Worm (Caenorhabditis elegans): ENCODE results near the gene clec-122.

The clec-122 gene

ce11 chrII:3065086-3065485 is 40.8 kb upstream of the clec-122 start:
- TF ChIP-seq pha-4 (GFP tag; IDR thresholded peaks at IDR 0.05) (no peak), pha-4 (tag; optimal IDR thresholded peaks at IDR 0.05) (no peak), ceh-28 (tag; optimal IDR thresholded peaks at IDR 0.05) (peak; percentile 12)

- TF ChIP-seq daf-12 (tag; optimal IDR thresholded peaks at IDR 0.05) (no peak), ceh-28 (tag; optimal IDR thresholded peaks at IDR 0.05) (peak; percentile 81)
Observed at ce11 chrII:3066401-3066800, 39.5 kb upstream of the clec-122 start.

- no peak for TF ChIP-seq set-16 (GFP tag; IDR thresholded peaks at IDR 0.05)
- no peak for TF ChIP-seq nhr-28 (tag; optimal IDR thresholded peaks at IDR 0.05)
- peak; percentile 96 for TF ChIP-seq ceh-28 (tag; optimal IDR thresholded peaks at IDR 0.05)
Observed at ce11 chrII:3067447-3067846, 38.4 kb upstream of the clec-122 start.

ce11 chrII:3067896-3068295 is 38.0 kb upstream of the clec-122 start:
- TF ChIP-seq aha-1 (tag) (peak; percentile 86), jun-1 (tag; optimal IDR thresholded peaks at IDR 0.05) (no peak)

- TF ChIP-seq ceh-28 (tag; optimal IDR thresholded peaks at IDR 0.05) (peak; percentile 55), aha-1 (tag) (peak; percentile 61), F49E8.2 (tag; optimal IDR thresholded peaks at IDR 0.05; ENCODE audit: borderline replicate concordance) (no peak)
Observed at ce11 chrII:3068646-3069045, 37.2 kb upstream of the clec-122 start.

ce11 chrII:3070182-3070581 is 35.7 kb upstream of the clec-122 start:
- TF ChIP-seq Y75B8A.6 (GFP tag; IDR thresholded peaks at IDR 0.05) (no peak), ceh-28 (tag; optimal IDR thresholded peaks at IDR 0.05) (peak; percentile 95)

- peak; percentile 35 for TF ChIP-seq mes-2 (tag; optimal IDR thresholded peaks at IDR 0.05; ENCODE audit: poor library complexity, severe bottlenecking)
- no peak for TF ChIP-seq ZK337.2 (GFP tag; IDR thresholded peaks at IDR 0.05)
Observed at ce11 chrII:3071012-3071749, 34.7 kb upstream of the clec-122 start, which contains the start of gene Y25C1A.7. Gene Y25C1A.7, minus strand, starts transcription at chrII:3071062.

ce11 chrII:3076915-3077314 is 28.9 kb upstream of the clec-122 start, which contains the start of gene Y25C1A.8:
Gene Y25C1A.8, minus strand, starts transcription at chrII:3076959.
- TF ChIP-seq egl-43 (GFP tag; IDR thresholded peaks at IDR 0.05) (peak; percentile 82), lin-38 (GFP tag; IDR thresholded peaks at IDR 0.05) (peak; percentile 89), aha-1 (tag) (peak; percentile 99), F10B5.3 (tag; optimal IDR thresholded peaks at IDR 0.05) (peak; percentile 87), pha-4 (GFP tag; IDR thresholded peaks at IDR 0.05) (peak; percentile 91), pha-4 (tag; optimal IDR thresholded peaks at IDR 0.05) (no peak), snpc-4 (tag; optimal IDR thresholded peaks at IDR 0.05) (peak; percentile 48), lin-13 (GFP tag; optimal IDR thresholded peaks at IDR 0.05) (peak; percentile 87), lim-7 (GFP tag; IDR thresholded peaks at IDR 0.05) (0 out of 2 replicates have a peak, but pooled peaks have one; percentile 46), nhr-111 (GFP tag; optimal IDR thresholded peaks at IDR 0.05) (no peak), mxl-2 (GFP tag; conservative IDR thresholded peaks at IDR 0.05) (0 out of 2 replicates have a peak, but pooled peaks have one; percentile 49), daf-12 (tag; optimal IDR thresholded peaks at IDR 0.05) (no peak), mdt-29 (GFP tag; IDR thresholded peaks at IDR 0.05) (peak; percentile 45; the same call in 1 of the 2 replicates), nhr-6 (tag; optimal IDR thresholded peaks at IDR 0.05) (peak; percentile 82), zip-2 (tag; optimal IDR thresholded peaks at IDR 0.05) (peak; percentile 68), duxl-1 (tag; optimal IDR thresholded peaks at IDR 0.05; ENCODE audit: poor library complexity) (peak; percentile 95), dmd-8 (GFP tag; IDR thresholded peaks at IDR 0.05) (no peak), hmg-1.1 (GFP tag; IDR thresholded peaks at IDR 0.05) (peak; percentile 95), tag-97 (GFP tag; IDR thresholded peaks at IDR 0.05) (no peak), mdl-1 (tag; optimal IDR thresholded peaks at IDR 0.05) (peak in 1 of 2 experiments; percentile 69), nhr-10 (tag; optimal IDR thresholded peaks at IDR 0.05) (peak; percentile 2), ces-1 (GFP tag; optimal IDR thresholded peaks at IDR 0.05) (peak; percentile 28), cey-2 (tag; optimal IDR thresholded peaks at IDR 0.05; ENCODE audit: borderline replicate concordance, insufficient read depth) (no peak), daf-19 (GFP tag; conservative IDR thresholded peaks at IDR 0.05) (no peak), nhr-25 (tag; optimal IDR thresholded peaks at IDR 0.05; ENCODE audit: borderline replicate concordance, insufficient read depth) (peak; percentile 7), Y105C5A.15 (GFP tag; IDR thresholded peaks at IDR 0.05) (no peak), spr-1 (tag; optimal IDR thresholded peaks at IDR 0.05) (peak; percentile 92)

All from whole organism, L4 larva.